Worm (Caenorhabditis elegans) whole organism, young adult: ENCODE measurements around the gene F23D12.1.

Experiments
- attf-5 ChIP-seq: fragments of 200-800 bp; sonication (Bioruptor generic); optimal IDR thresholded peaks from 2 replicates; lab custom pipeline; 2018; ENCODE audit warnings: mild to moderate bottlenecking, missing genetic modification characterization, missing compliant biosample characterization
- efl-1 ChIP-seq: fragments of 150-350 bp; optimal IDR thresholded peaks from 2 replicates; lab custom pipeline; 2014; ENCODE audit warnings: missing biosample characterization, missing genetic modification reagents, missing genetic modification characterization
- ekl-4 ChIP-seq: fragments of 200-800 bp; sonication (Bioruptor generic); IDR thresholded peaks from 2 replicates; pipeline ENCODE4 v1.3.6; 2022; ENCODE audit warnings: missing genetic modification reagents, missing genetic modification characterization, missing compliant biosample characterization
- lag-1 ChIP-seq: fragments of 200-800 bp; sonication (Bioruptor generic); IDR thresholded peaks from 2 replicates; pipeline ENCODE4 v1.3.6; 2022; ENCODE audit warnings: missing genetic modification reagents, missing genetic modification characterization, missing compliant biosample characterization
- rec-8 ChIP-seq, 2 experiments: sonication (generic microtip); optimal IDR thresholded peaks; 2 replicates each; lab custom pipeline; 2016; ENCODE audit warnings: mild to moderate bottlenecking in 2 of 2, missing genetic modification characterization in 2 of 2, missing genetic modification reagents in 2 of 2, missing genotype in 2 of 2, missing biosample characterization in 1 of 2, missing compliant biosample characterization in 1 of 2, moderate library complexity in 1 of 2
- repo-1 ChIP-seq: sonication (generic microtip); optimal IDR thresholded peaks from 2 replicates; lab custom pipeline; 2017; ENCODE audit warnings: mild to moderate bottlenecking, missing genetic modification characterization, missing compliant biosample characterization
- rpc-1 ChIP-seq, 2 experiments: fragments of 150-350 bp in 1 of 2; sonication (generic microtip) in 1 of 2; optimal IDR thresholded peaks; 2 replicates each; lab custom pipeline; 2014 to 2018; ENCODE audit warnings: missing biosample characterization in 1 of 2, missing genetic modification characterization in 1 of 2, missing genetic modification reagents in 1 of 2, missing genotype in 1 of 2
- snpc-4 ChIP-seq, 5 experiments: fragments of 150-350 bp in 1 of 5; sonication (generic microtip) in 4 of 5; optimal IDR thresholded peaks; 2 replicates each; lab custom pipeline; 2014 to 2018; ENCODE audit warnings: missing genetic modification characterization in 5 of 5, missing biosample characterization in 3 of 5, antibody characterized with exemption in 2 of 5, mild to moderate bottlenecking in 2 of 5, missing compliant biosample characterization in 2 of 5, missing genotype in 2 of 5, moderate library complexity in 2 of 5, missing genetic modification reagents in 1 of 5

Gene F23D12.1

ce11 chrX:14377169-14377568 is 50.8 kb downstream of the F23D12.1 start, which contains the start of gene Y60A9A.1:
Y60A9A.1 (minus strand) TSS chrX:14377269.
- no peak for TF ChIP-seq lag-1
- no peak for TF ChIP-seq ekl-4 (GFP tag; lab: Robert Waterston, UW)
- TF ChIP-seq repo-1 (tag; lab: Kevin White, UChicago): no peak
- no peak for TF ChIP-seq attf-5 (GFP tag; lab: Kevin White, UChicago)
- no peak for TF ChIP-seq snpc-4 (GFP tag; optimal IDR thresholded peaks at IDR 0.05; lab: Kevin White, UChicago)
- no peak for TF ChIP-seq snpc-4 (tag; optimal IDR thresholded peaks at IDR 0.05; lab: Kevin White, UChicago)
- no peak for TF ChIP-seq rec-8 (tag; optimal IDR thresholded peaks at IDR 0.05; lab: Kevin White, UChicago)
- no peak for TF ChIP-seq rpc-1 (optimal IDR thresholded peaks at IDR 0.05; lab: Kevin White, UChicago)
- no peak for TF ChIP-seq rpc-1 (tag; optimal IDR thresholded peaks at IDR 0.05; lab: Kevin White, UChicago)
- TF ChIP-seq efl-1: no peak
